Fruit fly (Drosophila melanogaster): ENCODE data around the gene CG13110.

dm6 chr2L:9397888-9398287 lies 47.6 kb downstream of the CG13110 start, which contains the start of gene CG4438:
- no peak for TF ChIP-seq Sox102F (GFP tag; optimal IDR thresholded peaks at IDR 0.05)
- no peak for TF ChIP-seq acj6 (GFP tag; optimal IDR thresholded peaks at IDR 0.05)
